Fruit fly (Drosophila melanogaster) whole organism, embryonic: Measurements from ENCODE around the gene CG31637.
A peak's percentile ranks its signal among the peaks of the same experiment; 100 is the strongest.

ENCODE experiments used
- Asciz ChIP-seq: fragments of 200-800 bp; sonication (Bioruptor generic); optimal IDR thresholded peaks from 2 replicates; lab custom pipeline; 2017; ENCODE audit warnings: missing biosample characterization, mild to moderate bottlenecking, missing genetic modification characterization, missing genetic modification reagents
- Atf-2 ChIP-seq: fragments of 200-800 bp; sonication (Bioruptor generic); optimal IDR thresholded peaks from 2 replicates; lab custom pipeline; 2016; ENCODE audit warnings: missing biosample characterization, missing genetic modification characterization
- BEAF-32 ChIP-seq: fragments of 200-800 bp; sonication (Bioruptor generic); optimal IDR thresholded peaks from 3 replicates; lab custom pipeline; 2017; ENCODE audit warnings: missing biosample characterization, missing genetic modification characterization, mild to moderate bottlenecking, moderate library complexity, missing genetic modification reagents
- Bdp1 ChIP-seq: fragments of 200-800 bp; sonication (Bioruptor generic); optimal IDR thresholded peaks from 3 replicates; lab custom pipeline; 2016; ENCODE audit warnings: missing biosample characterization, missing genetic modification characterization
- Bgb ChIP-seq: fragments of 200-800 bp; sonication (Bioruptor generic); IDR thresholded peaks from 2 replicates; pipeline ENCODE4 v1.3.6; 2022; ENCODE audit warnings: missing biosample characterization, missing genetic modification characterization; ENCODE audit not compliant: partially characterized antibody
- CG10565 ChIP-seq: fragments of 200-800 bp; sonication (Bioruptor generic); optimal IDR thresholded peaks from 3 replicates; lab custom pipeline; 2016; ENCODE audit warnings: missing biosample characterization, mild to moderate bottlenecking, missing genetic modification characterization
- CG10959 ChIP-seq: fragments of 200-800 bp; sonication (Bioruptor generic); IDR thresholded peaks from 2 replicates; pipeline ENCODE4 v1.3.6; 2022; ENCODE audit warnings: missing biosample characterization, missing genetic modification characterization
- CG14860 ChIP-seq: fragments of 200-800 bp; sonication (Bioruptor generic); IDR thresholded peaks from 3 replicates; pipeline ENCODE4 v1.3.6; 2022; ENCODE audit warnings: missing biosample characterization, missing genetic modification characterization; ENCODE audit not compliant: partially characterized antibody
- CG1602 ChIP-seq: fragments of 200-800 bp; sonication (Bioruptor generic); optimal IDR thresholded peaks from 3 replicates; lab custom pipeline; 2016; ENCODE audit warnings: missing biosample characterization, missing genetic modification characterization
- CG18764 ChIP-seq: fragments of 200-800 bp; sonication (Bioruptor generic); optimal IDR thresholded peaks from 3 replicates; lab custom pipeline; 2016; ENCODE audit warnings: missing biosample characterization, missing genetic modification characterization
- CG2129 ChIP-seq: fragments of 200-800 bp; sonication (Bioruptor generic); IDR thresholded peaks from 2 replicates; pipeline ENCODE4 v1.3.6; 2022; ENCODE audit warnings: missing biosample characterization, missing genetic modification characterization; ENCODE audit not compliant: partially characterized antibody
- CG2875 ChIP-seq: fragments of 200-800 bp; sonication (Bioruptor generic); optimal IDR thresholded peaks from 2 replicates; lab custom pipeline; 2017; ENCODE audit warnings: missing biosample characterization, mild to moderate bottlenecking, missing genetic modification characterization, missing genetic modification reagents
- CG3163 ChIP-seq: fragments of 200-800 bp; sonication (Bioruptor generic); optimal IDR thresholded peaks from 3 replicates; lab custom pipeline; 2016; ENCODE audit warnings: missing biosample characterization, missing genetic modification characterization
- CG33557 ChIP-seq: fragments of 200-800 bp; sonication (Bioruptor generic); optimal IDR thresholded peaks from 2 replicates; lab custom pipeline; 2019; ENCODE audit warnings: missing biosample characterization, mild to moderate bottlenecking, missing genetic modification characterization, moderate library complexity
- CG6683 ChIP-seq: fragments of 200-800 bp; sonication (Bioruptor generic); optimal IDR thresholded peaks from 2 replicates; lab custom pipeline; 2017; ENCODE audit warnings: missing biosample characterization, mild to moderate bottlenecking, missing genetic modification characterization, missing genetic modification reagents
- Chrac-16 ChIP-seq: fragments of 200-800 bp; sonication (Bioruptor generic); optimal IDR thresholded peaks from 3 replicates; lab custom pipeline; 2016; ENCODE audit warnings: missing biosample characterization, missing genetic modification characterization
- D19A ChIP-seq: fragments of 200-800 bp; optimal IDR thresholded peaks from 3 replicates; lab custom pipeline; 2019; ENCODE audit warnings: missing biosample characterization, mild to moderate bottlenecking, missing genetic modification characterization, moderate library complexity
- Dek ChIP-seq: fragments of 200-800 bp; sonication (Bioruptor generic); optimal IDR thresholded peaks from 3 replicates; lab custom pipeline; 2019; ENCODE audit warnings: missing biosample characterization, mild to moderate bottlenecking, missing genetic modification characterization, moderate library complexity
- Dfd ChIP-seq, 2 experiments: fragments of >200 bp; optimal IDR thresholded peaks; 2 replicates each; lab custom pipeline; 2017; ENCODE audit warnings: missing biosample characterization in 2 of 2, missing genetic modification characterization in 2 of 2
- Dip2 ChIP-seq: fragments of 200-800 bp; sonication (Bioruptor generic); IDR thresholded peaks from 2 replicates; pipeline ENCODE4 v1.3.6; 2022; ENCODE audit warnings: missing biosample characterization, missing genetic modification characterization
- Doc2 ChIP-seq: fragments of 200-800 bp; sonication (Bioruptor generic); IDR thresholded peaks from 2 replicates; pipeline ENCODE4 v1.3.6; 2022; ENCODE audit warnings: missing biosample characterization, missing genetic modification characterization
- Ets65A ChIP-seq: fragments of 200-800 bp; sonication (Bioruptor generic); peaks from one replicate; lab custom pipeline; 2016; ENCODE audit warnings: missing biosample characterization, missing genetic modification characterization
- Ets97D ChIP-seq: fragments of 200-800 bp; sonication (Bioruptor generic); optimal IDR thresholded peaks from 3 replicates; lab custom pipeline; 2016; ENCODE audit warnings: missing biosample characterization, missing genetic modification characterization
- Hr39 ChIP-seq: fragments of >200 bp; optimal IDR thresholded peaks from 2 replicates; lab custom pipeline; 2017
- Hsf ChIP-seq: fragments of 200-800 bp; sonication (Bioruptor generic); optimal IDR thresholded peaks from 3 replicates; lab custom pipeline; 2016; ENCODE audit warnings: missing biosample characterization, missing genetic modification characterization
- Lim3 ChIP-seq: fragments of 200-800 bp; sonication (Bioruptor generic); IDR thresholded peaks from 2 replicates; pipeline ENCODE4 v1.3.6; 2022; ENCODE audit warnings: missing biosample characterization, missing genetic modification characterization
- Spps ChIP-seq: fragments of 200-800 bp; sonication (Bioruptor generic); optimal IDR thresholded peaks from 2 replicates; lab custom pipeline; 2018; ENCODE audit warnings: missing biosample characterization, mild to moderate bottlenecking, missing genetic modification characterization
- abd-A ChIP-seq: fragments of 200-800 bp; sonication (Bioruptor generic); optimal IDR thresholded peaks from 3 replicates; lab custom pipeline; 2019; ENCODE audit warnings: missing biosample characterization, mild to moderate bottlenecking, missing genetic modification characterization, moderate library complexity
- ac ChIP-seq: fragments of 200-800 bp; sonication (Bioruptor generic); optimal IDR thresholded peaks from 3 replicates; lab custom pipeline; 2017; ENCODE audit warnings: missing biosample characterization, mild to moderate bottlenecking, missing genetic modification characterization
- al ChIP-seq: fragments of 200-800 bp; sonication (Bioruptor generic); IDR thresholded peaks from 2 replicates; pipeline ENCODE4 v1.3.6; 2022; ENCODE audit warnings: missing biosample characterization, missing genetic modification characterization
- az2 ChIP-seq: fragments of 200-800 bp; sonication (Bioruptor generic); optimal IDR thresholded peaks from 3 replicates; lab custom pipeline; 2016; ENCODE audit warnings: missing biosample characterization, missing genetic modification characterization
- bsh ChIP-seq, 2 experiments: fragments of 200-800 bp; sonication (Bioruptor generic); optimal IDR thresholded peaks; 2 replicates each; lab custom pipeline; 2017 to 2018; ENCODE audit warnings: mild to moderate bottlenecking in 2 of 2, missing biosample characterization in 2 of 2, missing genetic modification characterization in 2 of 2, moderate library complexity in 1 of 2
- caup ChIP-seq: fragments of 200-800 bp; sonication (Bioruptor generic); optimal IDR thresholded peaks from 3 replicates; lab custom pipeline; 2017; ENCODE audit warnings: missing biosample characterization, mild to moderate bottlenecking, missing genetic modification characterization, moderate library complexity; ENCODE audit not compliant: severe bottlenecking
- crp ChIP-seq, 2 experiments: fragments of 200-800 bp; sonication (Bioruptor generic); optimal IDR thresholded peaks; 2 replicates in 1 of 2; 3 replicates in 1 of 2; lab custom pipeline; 2017; ENCODE audit warnings: missing biosample characterization in 2 of 2, missing genetic modification characterization in 2 of 2, mild to moderate bottlenecking in 1 of 2, moderate library complexity in 1 of 2
- cwo ChIP-seq: fragments of 200-800 bp; sonication (Bioruptor generic); optimal IDR thresholded peaks from 3 replicates; lab custom pipeline; 2017; ENCODE audit warnings: missing biosample characterization, missing genetic modification characterization, mild to moderate bottlenecking, moderate library complexity, missing genetic modification reagents
- da ChIP-seq: fragments of 200-800 bp; sonication (Bioruptor generic); optimal IDR thresholded peaks from 2 replicates; lab custom pipeline; 2016; ENCODE audit warnings: missing biosample characterization, missing genetic modification characterization
- disco-r ChIP-seq: fragments of 200-800 bp; sonication (Bioruptor generic); optimal IDR thresholded peaks from 2 replicates; lab custom pipeline; 2016; ENCODE audit warnings: missing biosample characterization, missing genetic modification characterization
- ham ChIP-seq: fragments of 200-800 bp; sonication (Bioruptor generic); IDR thresholded peaks from 2 replicates; pipeline ENCODE4 v1.3.6; 2022; ENCODE audit warnings: missing biosample characterization, missing genetic modification characterization
- hth ChIP-seq: fragments of >200 bp; optimal IDR thresholded peaks from 2 replicates; lab custom pipeline; 2017; ENCODE audit warnings: inconsistent platforms
- ind ChIP-seq: fragments of 200-800 bp; sonication (Bioruptor generic); optimal IDR thresholded peaks from 3 replicates; lab custom pipeline; 2016; ENCODE audit warnings: missing biosample characterization, missing genetic modification characterization
- jigr1 ChIP-seq: fragments of 200-800 bp; sonication (Bioruptor generic); IDR thresholded peaks from 3 replicates; pipeline ENCODE4 v1.3.6; 2022; ENCODE audit warnings: missing biosample characterization, missing genetic modification characterization
- lbe ChIP-seq: fragments of 200-800 bp; sonication (Bioruptor generic); optimal IDR thresholded peaks from 2 replicates; lab custom pipeline; 2016; ENCODE audit warnings: missing biosample characterization, mild to moderate bottlenecking, missing genetic modification characterization
- lmd ChIP-seq: fragments of 200-800 bp; sonication (Bioruptor generic); IDR thresholded peaks from 2 replicates; pipeline ENCODE4 v1.3.6; 2022; ENCODE audit warnings: missing biosample characterization, missing genetic modification characterization
- lov ChIP-seq, 2 experiments: fragments of 200-800 bp in 1 of 2; fragments of >200 bp in 1 of 2; sonication (Bioruptor generic) in 1 of 2; IDR thresholded peaks in 1 of 2; optimal IDR thresholded peaks in 1 of 2; 2 replicates in 1 of 2; 3 replicates in 1 of 2; pipeline versions ENCODE4 v1.3.6 to Lab custom; 2017 to 2022; ENCODE audit warnings: missing biosample characterization in 1 of 2, missing genetic modification characterization in 1 of 2
- mld ChIP-seq: fragments of 200-800 bp; sonication (Bioruptor generic); IDR thresholded peaks from 3 replicates; pipeline ENCODE4 v1.3.6; 2022; ENCODE audit warnings: missing biosample characterization, missing genetic modification characterization; ENCODE audit not compliant: partially characterized antibody
- row ChIP-seq: fragments of 200-800 bp; sonication (Bioruptor generic); IDR thresholded peaks from 3 replicates; pipeline ENCODE4 v1.3.6; 2022; ENCODE audit warnings: missing biosample characterization, missing genetic modification characterization
- slbo ChIP-seq: fragments of 200-800 bp; sonication (Bioruptor generic); IDR thresholded peaks from 2 replicates; pipeline ENCODE4 v1.3.6; 2022; ENCODE audit warnings: missing biosample characterization, missing genetic modification characterization
- sug ChIP-seq: fragments of 200-800 bp; optimal IDR thresholded peaks from 2 replicates; lab custom pipeline; 2019; ENCODE audit warnings: missing biosample characterization, mild to moderate bottlenecking, missing genetic modification characterization, moderate library complexity
- ttk ChIP-seq: fragments of 200-800 bp; sonication (Bioruptor generic); IDR thresholded peaks from 2 replicates; pipeline ENCODE4 v2.1.2; 2022; ENCODE audit warnings: missing biosample characterization, missing genetic modification characterization
- tx ChIP-seq: fragments of 200-800 bp; sonication (Bioruptor generic); optimal IDR thresholded peaks from 2 replicates; lab custom pipeline; 2016; ENCODE audit warnings: missing biosample characterization, missing genetic modification characterization
- zen2 ChIP-seq: fragments of 200-800 bp; sonication (Bioruptor generic); IDR thresholded peaks from 3 replicates; pipeline ENCODE4 v1.3.6; 2022; ENCODE audit warnings: missing biosample characterization, missing genetic modification characterization; ENCODE audit not compliant: partially characterized antibody

CG31637 gene

dm6 chr2L:6490783-6491249 is 7.6 kb upstream of the CG31637 start, which contains the start of the genes Phf5a and CG31638 (continued):
- TF ChIP-seq disco-r (GFP tag; lab: Kevin White, UChicago) (peak; percentile 39), Bgb (GFP tag; lab: Robert Waterston, UW) (no peak; the same call in 1 of the 2 replicates), Atf-2 (no peak), Ets65A (GFP tag; lab: Kevin White, UChicago) (peak; percentile 95), D19A (tag; lab: Kevin White, UChicago) (peak; percentile 54), crp (GFP tag; optimal IDR thresholded peaks at IDR 0.05; lab: Kevin White, UChicago) (peak; percentile 57 to 93), slbo (GFP tag; lab: Robert Waterston, UW) (peak; percentile 96), CG18764 (GFP tag; lab: Kevin White, UChicago) (peak; percentile 95), ttk (GFP tag; lab: Robert Waterston, UW) (peak; percentile 54), ac (GFP tag; lab: Kevin White, UChicago) (peak; percentile 47), lbe (GFP tag; lab: Kevin White, UChicago) (peak; percentile 93), Dfd (GFP tag; optimal IDR thresholded peaks at IDR 0.05; lab: Kevin White, UChicago) (no peak), caup (GFP tag; lab: Kevin White, UChicago) (peak; percentile 83), tx (GFP tag; lab: Kevin White, UChicago) (peak; percentile 76), hth (no peak), Dek (tag; lab: Kevin White, UChicago) (peak; percentile 96), Hsf (peak; percentile 28), lmd (GFP tag; lab: Robert Waterston, UW) (peak; percentile 64), CG2875 (GFP tag; lab: Kevin White, UChicago) (peak; percentile 63), Ets97D (GFP tag; lab: Kevin White, UChicago) (peak; percentile 35), Lim3 (GFP tag; lab: Robert Waterston, UW) (no peak), al (GFP tag; lab: Robert Waterston, UW) (peak; percentile 96), abd-A (tag; lab: Kevin White, UChicago) (no peak), row (peak; percentile 99), CG3163 (GFP tag; lab: Kevin White, UChicago) (no peak), mld (no peak), lov (optimal IDR thresholded peaks at IDR 0.05; lab: Kevin White, UChicago) (no peak), lov (GFP tag; IDR thresholded peaks at IDR 0.05; lab: Robert Waterston, UW) (peak; percentile 94), da (GFP tag; lab: Kevin White, UChicago) (no peak), Bdp1 (GFP tag; lab: Kevin White, UChicago) (peak; percentile 85), Dip2 (GFP tag; lab: Robert Waterston, UW) (peak; percentile 58), zen2 (GFP tag; lab: Robert Waterston, UW) (no peak), ind (GFP tag; lab: Kevin White, UChicago) (peak; percentile 98), BEAF-32 (GFP tag; lab: Kevin White, UChicago) (peak; percentile 30), CG6683 (peak; percentile 84), Spps (tag; lab: Kevin White, UChicago) (peak; percentile 95)

dm6 chr2L:6494405-6494816 is 4.0 kb upstream of the CG31637 start, which contains the start of gene CG9547:
TSS of gene CG9547 (minus strand) at chr2L:6494532.
- no peak for TF ChIP-seq Doc2 (GFP tag; lab: Robert Waterston, UW)
- no peak for TF ChIP-seq CG10959
- no peak for TF ChIP-seq CG1602
- no peak for TF ChIP-seq Asciz (GFP tag; lab: Kevin White, UChicago)
- no peak for TF ChIP-seq Chrac-16 (GFP tag; lab: Kevin White, UChicago)
- TF ChIP-seq CG2129 (GFP tag; lab: Robert Waterston, UW): no peak
- no peak for TF ChIP-seq ham (GFP tag; lab: Robert Waterston, UW)
- no peak for TF ChIP-seq CG14860 (GFP tag; lab: Robert Waterston, UW)
- peak; percentile 26 for TF ChIP-seq cwo (GFP tag; lab: Kevin White, UChicago)
- no peak for TF ChIP-seq az2 (GFP tag; lab: Kevin White, UChicago)
- no peak for TF ChIP-seq Hr39 (lab: Kevin White, UChicago)
- no peak for TF ChIP-seq lmd (GFP tag; lab: Robert Waterston, UW)
- TF ChIP-seq bsh (GFP tag; optimal IDR thresholded peaks at IDR 0.05; lab: Kevin White, UChicago): peak in 1 of 2 experiments; percentile 8
- TF ChIP-seq sug (tag; lab: Kevin White, UChicago): peak; percentile 100
- no peak for TF ChIP-seq CG10565 (GFP tag; lab: Kevin White, UChicago)
- no peak for TF ChIP-seq jigr1 (GFP tag; lab: Robert Waterston, UW)
- TF ChIP-seq CG33557 (GFP tag; lab: Kevin White, UChicago): no peak
